Fruit fly (Drosophila melanogaster): ENCODE data around the gene tomb.

DNA sequence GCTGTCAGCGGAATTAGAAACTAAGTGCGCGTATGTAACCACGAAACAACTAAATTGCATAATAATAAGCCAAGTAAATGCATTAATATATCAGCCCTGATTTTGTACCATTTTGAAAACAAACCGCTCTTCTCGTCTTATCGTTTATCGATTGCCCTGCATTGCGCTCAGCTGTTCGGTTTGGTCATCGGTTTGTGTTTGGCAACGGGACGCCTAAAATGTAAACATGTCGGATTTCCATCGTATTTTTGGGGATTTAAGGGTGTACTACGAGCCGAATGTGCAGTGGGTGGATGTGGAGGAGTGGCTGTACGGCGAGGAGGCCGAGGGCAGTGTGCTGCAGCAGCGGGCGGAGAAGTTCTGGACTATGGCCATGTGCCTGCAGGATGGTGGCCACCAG is 10.8 kb downstream of the tomb start, which contains the start of gene Cap-D3:
- TF ChIP-seq h (optimal IDR thresholded peaks at IDR 0.05) (no peak), ttk (optimal IDR thresholded peaks at IDR 0.05) (no peak), psq (optimal IDR thresholded peaks at IDR 0.05) (no peak), Myc (optimal IDR thresholded peaks at IDR 0.05) (no peak)

Measured in Kc167 (cell line).